Worm (Caenorhabditis elegans) whole organism, L4 larva: Measurements from ENCODE around the gene ver-3.
A peak's percentile ranks its signal among the peaks of the same experiment; 100 is the strongest.

Experiments
- F49E8.2 ChIP-seq: sonication (generic microtip); optimal IDR thresholded peaks from 2 replicates; lab custom pipeline; 2016; ENCODE audit warnings: missing compliant biosample characterization, mild to moderate bottlenecking, missing genetic modification characterization, borderline replicate concordance
- T20F7.1 ChIP-seq: fragments of 200-800 bp; sonication (Bioruptor generic); optimal IDR thresholded peaks from 2 replicates; lab custom pipeline; 2018; ENCODE audit warnings: mild to moderate bottlenecking, missing genetic modification characterization, missing compliant biosample characterization
- Y48G9A.11 ChIP-seq: fragments of 200-800 bp; sonication (Bioruptor generic); IDR thresholded peaks from 2 replicates; pipeline ENCODE4 v1.3.6; 2022; ENCODE audit warnings: missing genetic modification reagents, missing genetic modification characterization, missing compliant biosample characterization
- Y5F2A.4 ChIP-seq: fragments of 200-800 bp; sonication (Bioruptor generic); optimal IDR thresholded peaks from 2 replicates; lab custom pipeline; 2018; ENCODE audit warnings: mild to moderate bottlenecking, missing genetic modification characterization, missing compliant biosample characterization
- ZK337.2 ChIP-seq: fragments of 200-800 bp; sonication (Bioruptor generic); IDR thresholded peaks from 2 replicates; pipeline ENCODE4 v1.3.6; 2022; ENCODE audit warnings: missing genetic modification reagents, missing genetic modification characterization, missing compliant biosample characterization
- aha-1 ChIP-seq: fragments of 150-350 bp; peaks from one replicate; lab custom pipeline; 2014; ENCODE audit warnings: missing biosample characterization, missing genetic modification characterization
- ceh-28 ChIP-seq: fragments of 150-350 bp; optimal IDR thresholded peaks from 2 replicates; lab custom pipeline; 2014; ENCODE audit warnings: missing biosample characterization, missing genetic modification reagents, missing genetic modification characterization
- ceh-62 ChIP-seq: sonication (generic microtip); optimal IDR thresholded peaks from 2 replicates; lab custom pipeline; 2017; ENCODE audit warnings: missing biosample characterization, missing genetic modification characterization
- ces-1 ChIP-seq: fragments of 150-350 bp; sonication (generic microtip); optimal IDR thresholded peaks from 4 replicates; lab custom pipeline; 2014; ENCODE audit warnings: missing biosample characterization, missing genetic modification reagents, missing genetic modification characterization
- daf-16 ChIP-seq, 3 experiments: sonication (generic microtip); optimal IDR thresholded peaks; 2 replicates each; lab custom pipeline; 2016 to 2017; ENCODE audit warnings: missing genetic modification characterization in 3 of 3, missing genetic modification reagents in 3 of 3, mild to moderate bottlenecking in 2 of 3, missing compliant biosample characterization in 2 of 3, missing biosample characterization in 1 of 3, moderate library complexity in 1 of 3
- daf-8 ChIP-seq: fragments of 200-800 bp; sonication (Bioruptor generic); IDR thresholded peaks from 2 replicates; pipeline ENCODE4 v1.3.6; 2022; ENCODE audit warnings: missing genetic modification characterization, missing compliant biosample characterization
- dmd-6 ChIP-seq: fragments of 200-800 bp; sonication (Bioruptor generic); IDR thresholded peaks from 2 replicates; pipeline ENCODE4 v1.3.6; 2022; ENCODE audit warnings: missing genetic modification reagents, missing genetic modification characterization, missing compliant biosample characterization
- dmd-9 ChIP-seq: fragments of 200-800 bp; sonication (Bioruptor generic); IDR thresholded peaks from 2 replicates; pipeline ENCODE4 v1.3.6; 2022; ENCODE audit warnings: missing genetic modification reagents, missing genetic modification characterization, missing compliant biosample characterization
- dve-1 ChIP-seq: sonication (generic microtip); optimal IDR thresholded peaks from 2 replicates; lab custom pipeline; 2017; ENCODE audit warnings: antibody characterized with exemption, mild to moderate bottlenecking, missing genetic modification characterization, missing compliant biosample characterization; ENCODE audit not compliant: insufficient read depth
- fkh-10 ChIP-seq: fragments of 150-350 bp; optimal IDR thresholded peaks from 2 replicates; lab custom pipeline; 2014; ENCODE audit warnings: missing biosample characterization, missing genetic modification reagents, missing genetic modification characterization
- hlh-11 ChIP-seq: fragments of 200-800 bp; sonication (Bioruptor generic); optimal IDR thresholded peaks from 2 replicates; lab custom pipeline; 2018; ENCODE audit warnings: mild to moderate bottlenecking, missing genetic modification characterization, missing compliant biosample characterization
- hmg-1.1 ChIP-seq: fragments of 200-800 bp; sonication (Bioruptor generic); IDR thresholded peaks from 2 replicates; pipeline ENCODE4 v1.3.6; 2022; ENCODE audit warnings: missing genetic modification reagents, missing genetic modification characterization, missing compliant biosample characterization
- lim-7 ChIP-seq: fragments of 200-800 bp; sonication (Bioruptor generic); IDR thresholded peaks from 2 replicates; pipeline ENCODE4 v1.3.6; 2022; ENCODE audit warnings: missing genetic modification characterization, missing compliant biosample characterization
- lin-1 ChIP-seq: fragments of 200-800 bp; sonication (Bioruptor generic); IDR thresholded peaks from 2 replicates; pipeline ENCODE4 v1.3.6; 2022; ENCODE audit warnings: missing genetic modification reagents, missing genetic modification characterization, missing compliant biosample characterization
- lin-39 ChIP-seq: fragments of 150-350 bp; optimal IDR thresholded peaks from 2 replicates; lab custom pipeline; 2014; ENCODE audit warnings: missing biosample characterization, missing genetic modification reagents, missing genetic modification characterization
- lir-3 ChIP-seq: sonication (generic microtip); optimal IDR thresholded peaks from 2 replicates; lab custom pipeline; 2016; ENCODE audit warnings: mild to moderate bottlenecking, missing genetic modification characterization, missing compliant biosample characterization
- mdl-1 ChIP-seq, 2 experiments: fragments of 150-350 bp in 1 of 2; sonication (generic microtip) in 1 of 2; optimal IDR thresholded peaks; 2 replicates each; lab custom pipeline; 2014 to 2017; ENCODE audit warnings: missing biosample characterization in 2 of 2, missing genetic modification characterization in 2 of 2
- mes-2 ChIP-seq: sonication (generic microtip); optimal IDR thresholded peaks from 2 replicates; lab custom pipeline; 2016; ENCODE audit warnings: missing genotype, mild to moderate bottlenecking, missing genetic modification characterization, missing compliant biosample characterization; ENCODE audit not compliant: poor library complexity, severe bottlenecking
- mxl-2 ChIP-seq: fragments of 200-800 bp; sonication (Bioruptor generic); conservative IDR thresholded peaks from 2 replicates; pipeline ENCODE4 v1.3.6; 2022; ENCODE audit warnings: missing genetic modification reagents, missing genetic modification characterization, missing compliant biosample characterization
- nhr-102 ChIP-seq: sonication (generic microtip); optimal IDR thresholded peaks from 2 replicates; lab custom pipeline; 2016; ENCODE audit warnings: mild to moderate bottlenecking, missing genetic modification characterization, moderate library complexity, missing compliant biosample characterization
- nhr-11 ChIP-seq: fragments of 150-350 bp; optimal IDR thresholded peaks from 2 replicates; lab custom pipeline; 2014; ENCODE audit warnings: missing biosample characterization, missing genetic modification characterization
- nhr-237 ChIP-seq: sonication (generic microtip); optimal IDR thresholded peaks from 2 replicates; lab custom pipeline; 2017; ENCODE audit warnings: missing biosample characterization, missing genetic modification characterization
- nhr-76 ChIP-seq: fragments of 150-350 bp; optimal IDR thresholded peaks from 2 replicates; lab custom pipeline; 2014; ENCODE audit warnings: missing biosample characterization, missing genetic modification characterization
- php-3 ChIP-seq: fragments of 200-800 bp; sonication (Bioruptor generic); IDR thresholded peaks from 2 replicates; pipeline ENCODE4 v1.3.6; 2022; ENCODE audit warnings: missing genetic modification reagents, missing genetic modification characterization, missing compliant biosample characterization
- rbr-2 ChIP-seq: sonication (generic microtip); optimal IDR thresholded peaks from 2 replicates; lab custom pipeline; 2016; ENCODE audit warnings: missing genotype, missing genetic modification characterization, missing compliant biosample characterization
- snpc-1.2 ChIP-seq: fragments of 200-800 bp; sonication (Bioruptor generic); IDR thresholded peaks from 2 replicates; pipeline ENCODE4 v1.3.6; 2022; ENCODE audit warnings: missing genetic modification reagents, missing genetic modification characterization, missing compliant biosample characterization
- tag-97 ChIP-seq: fragments of 200-800 bp; sonication (Bioruptor generic); IDR thresholded peaks from 2 replicates; pipeline ENCODE4 v1.3.6; 2022; ENCODE audit warnings: missing genetic modification characterization, missing compliant biosample characterization
- unc-62 ChIP-seq, 3 experiments: fragments of 150-350 bp in 1 of 3; sonication (generic microtip); optimal IDR thresholded peaks in 2 of 3; peaks in 1 of 3; 1 replicate in 1 of 3; 2 replicates in 2 of 3; lab custom pipeline; 2014 to 2017; ENCODE audit warnings: missing biosample characterization in 3 of 3, missing genetic modification characterization in 3 of 3, missing genetic modification reagents in 3 of 3, missing genotype in 1 of 3
- zag-1 ChIP-seq: fragments of 150-350 bp; optimal IDR thresholded peaks from 2 replicates; lab custom pipeline; 2014; ENCODE audit warnings: missing biosample characterization, missing genetic modification characterization
- zfp-3 ChIP-seq: fragments of 200-800 bp; sonication (Bioruptor generic); conservative IDR thresholded peaks from 2 replicates; pipeline ENCODE4 v1.3.6; 2022; ENCODE audit warnings: missing genetic modification reagents, missing genetic modification characterization, missing compliant biosample characterization

The ver-3 gene

ce11 chrX:10976447-10977196 lies 15.7 kb upstream of the ver-3 start:
- TF ChIP-seq lim-7 (GFP tag; lab: Robert Waterston, UW) = no peak
- TF ChIP-seq Y48G9A.11 = no peak
- no peak for TF ChIP-seq lin-39 (tag; lab: Kevin White, UChicago)
- TF ChIP-seq dmd-6 = no peak
- TF ChIP-seq nhr-11 = no peak
- TF ChIP-seq daf-16 (GFP tag; optimal IDR thresholded peaks at IDR 0.05; lab: Kevin White, UChicago) = no peak
- peak; percentile 93 for TF ChIP-seq daf-16 (tag; optimal IDR thresholded peaks at IDR 0.05; lab: Kevin White, UChicago)

ce11 chrX:10979186-10979585 lies 13.1 kb upstream of the ver-3 start, which contains the start of gene pxn-2:
TSS of gene pxn-2 (minus strand) at chrX:10979286.
- TF ChIP-seq unc-62 (GFP tag; optimal IDR thresholded peaks at IDR 0.05 in 1 of 2; lab: Kevin White, UChicago) = peak in 1 of 2 experiments; percentile 16
- TF ChIP-seq unc-62 (tag; optimal IDR thresholded peaks at IDR 0.05; lab: Kevin White, UChicago) = no peak
- no peak for TF ChIP-seq lin-1 (GFP tag; lab: Robert Waterston, UW)

DNA sequence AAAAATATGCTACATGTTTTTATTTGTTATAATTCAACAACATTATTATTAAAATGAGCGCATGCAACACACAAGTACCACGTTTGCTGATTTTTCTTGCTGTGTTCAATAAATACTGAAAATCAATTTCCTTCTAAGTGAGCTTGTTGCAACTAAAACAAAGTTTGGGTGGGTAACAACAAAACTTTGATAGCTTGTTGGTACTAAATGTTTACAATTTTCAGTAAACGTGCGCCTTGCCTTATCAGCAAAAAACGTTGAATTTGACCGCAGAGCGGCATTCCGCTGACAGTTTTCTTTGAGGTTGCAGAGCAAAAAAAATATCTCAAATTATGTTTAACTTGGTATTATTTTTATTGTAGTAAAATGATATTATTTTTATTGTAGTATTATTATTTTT lies 10.9 kb upstream of the ver-3 start:
- peak; percentile 43 for TF ChIP-seq dmd-6
- no peak for TF ChIP-seq T20F7.1 (GFP tag; lab: Kevin White, UChicago)
- peak; percentile 62 for TF ChIP-seq aha-1
- TF ChIP-seq daf-16 (GFP tag; optimal IDR thresholded peaks at IDR 0.05; lab: Kevin White, UChicago) = peak in 1 of 2 experiments; percentile 25
- peak; percentile 87 for TF ChIP-seq daf-16 (tag; optimal IDR thresholded peaks at IDR 0.05; lab: Kevin White, UChicago)

- TF ChIP-seq php-3 (no peak), aha-1 (peak; percentile 34), hmg-1.1 (GFP tag; lab: Robert Waterston, UW) (no peak), fkh-10 (no peak), nhr-102 (tag; lab: Kevin White, UChicago) (no peak), mdl-1 (tag; optimal IDR thresholded peaks at IDR 0.05; lab: Kevin White, UChicago) (no peak)
Measured at ce11 chrX:10982051-10982450, 10.2 kb upstream of the ver-3 start, which contains the start of gene ver-4. TSS of gene ver-4 (plus strand) at chrX:10982351.

DNA sequence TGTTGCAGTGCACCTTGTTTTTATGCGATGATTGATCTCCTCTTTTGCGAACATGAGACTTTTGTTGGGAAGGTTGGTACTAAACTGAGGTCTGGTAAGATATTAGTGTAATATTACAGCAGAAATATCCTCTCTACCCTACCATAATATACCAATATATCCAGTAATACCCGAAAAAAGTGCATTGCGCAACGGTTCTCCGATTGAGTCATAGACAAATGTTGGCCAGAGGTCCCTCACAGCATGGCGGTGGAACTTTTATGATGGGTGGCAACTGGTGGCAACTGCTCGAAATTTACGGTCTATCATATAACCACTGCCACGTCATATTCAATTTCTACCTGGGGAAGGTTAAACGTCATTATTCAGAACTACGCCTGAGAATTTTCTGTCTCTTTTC lies 3.0 kb upstream of the ver-3 start:
- no peak for TF ChIP-seq hlh-11
- TF ChIP-seq mes-2 (tag; lab: Kevin White, UChicago) = no peak
- TF ChIP-seq lin-1 (GFP tag; lab: Robert Waterston, UW) = no peak
- no peak for TF ChIP-seq ces-1 (GFP tag; lab: Kevin White, UChicago)
- no peak for TF ChIP-seq nhr-76 (tag; lab: Kevin White, UChicago)
- TF ChIP-seq rbr-2 (tag; lab: Kevin White, UChicago) = no peak
- TF ChIP-seq aha-1 = no peak
- TF ChIP-seq snpc-1.2 (GFP tag; lab: Robert Waterston, UW) = no peak
- no peak for TF ChIP-seq ceh-28
- TF ChIP-seq mxl-2 (GFP tag; lab: Robert Waterston, UW) = no peak
- no peak for TF ChIP-seq nhr-237 (tag; lab: Kevin White, UChicago)
- TF ChIP-seq ceh-62 (tag; lab: Kevin White, UChicago) = no peak
- TF ChIP-seq F49E8.2 = no peak
- no peak for TF ChIP-seq lim-7 (GFP tag; lab: Robert Waterston, UW)
- no peak for TF ChIP-seq dmd-9 (GFP tag; lab: Robert Waterston, UW)

- TF ChIP-seq zfp-3 (no peak), ZK337.2 (GFP tag; lab: Robert Waterston, UW) (no peak), tag-97 (GFP tag; lab: Robert Waterston, UW) (0 out of 2 replicates have a peak, but pooled peaks have one; percentile 29), hmg-1.1 (GFP tag; lab: Robert Waterston, UW) (peak; percentile 42; the same call in 1 of the 2 replicates), nhr-76 (tag; lab: Kevin White, UChicago) (no peak), ceh-28 (no peak), snpc-1.2 (GFP tag; lab: Robert Waterston, UW) (no peak), zag-1 (no peak), hlh-11 (peak; percentile 48), dmd-6 (peak; percentile 20; the same call in 1 of the 2 replicates), aha-1 (peak; percentile 74), daf-16 (GFP tag; optimal IDR thresholded peaks at IDR 0.05; lab: Kevin White, UChicago) (no peak), daf-16 (tag; optimal IDR thresholded peaks at IDR 0.05; lab: Kevin White, UChicago) (peak; percentile 88), php-3 (peak; percentile 68), dve-1 (peak; percentile 29), daf-8 (GFP tag; lab: Robert Waterston, UW) (no peak), mes-2 (tag; lab: Kevin White, UChicago) (no peak), mdl-1 (tag; optimal IDR thresholded peaks at IDR 0.05; lab: Kevin White, UChicago) (no peak), lir-3 (tag; lab: Kevin White, UChicago) (no peak), T20F7.1 (GFP tag; lab: Kevin White, UChicago) (no peak), Y5F2A.4 (GFP tag; lab: Kevin White, UChicago) (no peak)
Measured at ce11 chrX:10990159-10990854, 2.0 kb upstream of the ver-3 start.
